Fruit fly (Drosophila melanogaster): Measurements from ENCODE around the gene CG9154.

The CG9154 gene

dm6 chr2L:6098479-6099269, 28.2 kb upstream of the CG9154 start, which contains the start of gene CG9175 (continued):
- TF ChIP-seq CG11695 (GFP tag; IDR thresholded peaks at IDR 0.05): 0 out of 3 replicates have a peak, but pooled peaks have one; percentile 37
- TF ChIP-seq Bteb2 (GFP tag; optimal IDR thresholded peaks at IDR 0.05): no peak
- TF ChIP-seq Kr (GFP tag; optimal IDR thresholded peaks at IDR 0.05): no peak
- peak; percentile 58 for TF ChIP-seq CG12391 (tag; optimal IDR thresholded peaks at IDR 0.05)
- TF ChIP-seq emc (GFP tag; optimal IDR thresholded peaks at IDR 0.05): no peak
- TF ChIP-seq NfI (GFP tag; optimal IDR thresholded peaks at IDR 0.05): peak; percentile 56
- TF ChIP-seq dimm (GFP tag; IDR thresholded peaks at IDR 0.05): no peak
- no peak for TF ChIP-seq Rx (GFP tag; IDR thresholded peaks at IDR 0.05)
- TF ChIP-seq dan (GFP tag; IDR thresholded peaks at IDR 0.05): no peak
- TF ChIP-seq pan (optimal IDR thresholded peaks at IDR 0.05): no peak
- TF ChIP-seq pan (GFP tag; optimal IDR thresholded peaks at IDR 0.05 in 1 of 2, IDR thresholded peaks at IDR 0.05 in 1 of 2): no peak
- TF ChIP-seq sqz (GFP tag; optimal IDR thresholded peaks at IDR 0.05): no peak
- TF ChIP-seq CG8944 (GFP tag; optimal IDR thresholded peaks at IDR 0.05): no peak
- no peak for TF ChIP-seq cad (GFP tag; optimal IDR thresholded peaks at IDR 0.05)
- peak; percentile 29 for TF ChIP-seq Deaf1 (tag; optimal IDR thresholded peaks at IDR 0.05)
- no peak for TF ChIP-seq en (GFP tag; optimal IDR thresholded peaks at IDR 0.05)
- TF ChIP-seq CG15514 (GFP tag; optimal IDR thresholded peaks at IDR 0.05): peak; percentile 81
- TF ChIP-seq CG13296 (GFP tag; optimal IDR thresholded peaks at IDR 0.05): no peak
- TF ChIP-seq CG10321 (GFP tag; IDR thresholded peaks at IDR 0.05): no peak
- TF ChIP-seq CG12155 (GFP tag; optimal IDR thresholded peaks at IDR 0.05): peak; percentile 33
- TF ChIP-seq CG32772 (GFP tag; IDR thresholded peaks at IDR 0.05): no peak
- peak; percentile 23 for TF ChIP-seq wek (GFP tag; optimal IDR thresholded peaks at IDR 0.05)
- TF ChIP-seq CG14050 (GFP tag; IDR thresholded peaks at IDR 0.05): no peak; the same call in 2 of the 3 replicates
- TF ChIP-seq CG3995 (GFP tag; optimal IDR thresholded peaks at IDR 0.05): peak; percentile 40
- peak; percentile 36 for TF ChIP-seq CG2678 (tag; optimal IDR thresholded peaks at IDR 0.05)
- peak; percentile 84 for TF ChIP-seq CG3847 (GFP tag; IDR thresholded peaks at IDR 0.05)
- peak; percentile 44 for TF ChIP-seq Nf-YC (tag; optimal IDR thresholded peaks at IDR 0.05)
- no peak for TF ChIP-seq esg (GFP tag; conservative IDR thresholded peaks at IDR 0.05)
- TF ChIP-seq CG6683 (GFP tag; optimal IDR thresholded peaks at IDR 0.05): no peak
- TF ChIP-seq tll (GFP tag; optimal IDR thresholded peaks at IDR 0.05): peak in 1 of 2 experiments; percentile 78
- TF ChIP-seq toy (GFP tag; IDR thresholded peaks at IDR 0.05): no peak
- peak; percentile 83 for TF ChIP-seq CG8290 (GFP tag; optimal IDR thresholded peaks at IDR 0.05)
- TF ChIP-seq CG8290 (tag; optimal IDR thresholded peaks at IDR 0.05): peak; percentile 53 to 95
- TF ChIP-seq ERR (GFP tag; optimal IDR thresholded peaks at IDR 0.05): peak; percentile 42
- peak; percentile 29 for TF ChIP-seq CG7839 (tag; optimal IDR thresholded peaks at IDR 0.05)
- TF ChIP-seq gt (GFP tag; IDR thresholded peaks at IDR 0.05): no peak
- TF ChIP-seq CG6654 (GFP tag; optimal IDR thresholded peaks at IDR 0.05): no peak
- TF ChIP-seq chif (GFP tag; optimal IDR thresholded peaks at IDR 0.05): peak in 1 of 2 experiments; percentile 49
- TF ChIP-seq Ets97D (GFP tag; optimal IDR thresholded peaks at IDR 0.05): peak; percentile 82
- no peak for TF ChIP-seq CG10959 (GFP tag; IDR thresholded peaks at IDR 0.05)
- TF ChIP-seq cwo (GFP tag; optimal IDR thresholded peaks at IDR 0.05): no peak
- no peak for TF ChIP-seq ara (GFP tag; IDR thresholded peaks at IDR 0.05)
- no peak for TF ChIP-seq CG12744 (GFP tag; optimal IDR thresholded peaks at IDR 0.05)
- no peak for TF ChIP-seq cg (GFP tag; optimal IDR thresholded peaks at IDR 0.05)
- no peak for TF ChIP-seq ham (GFP tag; IDR thresholded peaks at IDR 0.05)
- peak; percentile 33; the same call in 1 of the 2 replicates for TF ChIP-seq rib (GFP tag; IDR thresholded peaks at IDR 0.05)
- peak; percentile 63 for TF ChIP-seq zen (tag; optimal IDR thresholded peaks at IDR 0.05)
- TF ChIP-seq CG13775 (GFP tag; optimal IDR thresholded peaks at IDR 0.05): peak; percentile 47
- TF ChIP-seq CG12071 (GFP tag; optimal IDR thresholded peaks at IDR 0.05): peak; percentile 18
- peak in 1 of 3 experiments; percentile 81 for TF ChIP-seq Stat92E (GFP tag; optimal IDR thresholded peaks at IDR 0.05)
